Worm (Caenorhabditis elegans) whole organism, L2 larva: ENCODE results near the gene nlp-34.

Experiments used
- nhr-11 ChIP-seq: fragments of 150-350 bp; optimal IDR thresholded peaks from 2 replicates; lab custom pipeline; 2014; ENCODE audit warnings: missing biosample characterization, missing genetic modification characterization
- ztf-1 ChIP-seq: fragments of 200-800 bp; sonication (Bioruptor generic); conservative IDR thresholded peaks from 2 replicates; pipeline ENCODE4 v1.3.6; 2022; ENCODE audit warnings: missing genetic modification characterization, missing compliant biosample characterization

DNA sequence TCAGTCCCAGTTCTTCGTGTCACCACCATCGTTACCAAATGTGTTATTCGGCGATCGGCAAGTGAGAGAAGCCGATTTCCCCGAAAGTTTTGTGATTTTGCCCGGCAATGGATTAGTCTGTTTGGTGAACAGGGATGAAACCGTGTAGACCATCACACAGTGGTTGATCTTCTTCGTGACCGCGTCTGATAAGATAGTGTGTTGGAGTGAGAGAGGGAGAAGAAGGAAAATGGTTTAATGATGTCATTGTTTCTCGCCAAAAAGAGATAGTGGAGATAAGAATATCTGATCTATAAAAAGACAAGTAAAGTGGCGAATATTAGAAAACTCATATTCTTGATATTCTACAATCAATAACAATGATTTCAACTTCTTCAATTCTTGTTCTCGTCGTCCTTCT is 885 bp upstream of the nlp-34 start, which contains the start of gene nlp-31:
- TF ChIP-seq nhr-11 (tag; lab: Kevin White, UChicago) (no peak), ztf-1 (GFP tag; lab: Robert Waterston, UW) (no peak)
